Fruit fly (Drosophila melanogaster) whole organism, adult: ENCODE data around the gene HIP-R.

Experiments used
- CG11617 ChIP-seq: fragments of 200-800 bp; sonication (Bioruptor generic); optimal IDR thresholded peaks from 2 replicates; lab custom pipeline; 2017; ENCODE audit warnings: mild to moderate bottlenecking, missing biosample characterization, missing genetic modification reagents, missing genetic modification characterization
- CG12768 ChIP-seq: fragments of 200-800 bp; sonication (Bioruptor generic); optimal IDR thresholded peaks from 2 replicates; lab custom pipeline; 2017; ENCODE audit warnings: missing biosample characterization, missing genetic modification characterization, mild to moderate bottlenecking, moderate library complexity, missing genetic modification reagents
- CG14711 ChIP-seq: fragments of 200-800 bp; sonication (Bioruptor generic); optimal IDR thresholded peaks from 2 replicates; lab custom pipeline; 2018; ENCODE audit warnings: missing biosample characterization, mild to moderate bottlenecking, missing genetic modification characterization, moderate library complexity
- CG1620 ChIP-seq: fragments of 200-800 bp; sonication (Bioruptor generic); optimal IDR thresholded peaks from 2 replicates; lab custom pipeline; 2016; ENCODE audit warnings: missing biosample characterization, missing genetic modification characterization
- CG33017 ChIP-seq: fragments of 200-800 bp; sonication (Bioruptor generic); optimal IDR thresholded peaks from 2 replicates; lab custom pipeline; 2018; ENCODE audit warnings: missing biosample characterization, mild to moderate bottlenecking, missing genetic modification characterization, moderate library complexity
- CG5204 ChIP-seq: fragments of 200-800 bp; sonication (Bioruptor generic); optimal IDR thresholded peaks from 2 replicates; lab custom pipeline; 2016; ENCODE audit warnings: missing biosample characterization, missing genetic modification characterization
- CG7045 ChIP-seq: fragments of 200-800 bp; sonication (Bioruptor generic); optimal IDR thresholded peaks from 2 replicates; lab custom pipeline; 2017; ENCODE audit warnings: missing biosample characterization, mild to moderate bottlenecking, missing genetic modification characterization
- CG7101 ChIP-seq: fragments of 200-800 bp; sonication (Bioruptor generic); optimal IDR thresholded peaks from 2 replicates; lab custom pipeline; 2018; ENCODE audit warnings: missing biosample characterization, mild to moderate bottlenecking, missing genetic modification characterization, moderate library complexity
- Clk ChIP-seq: fragments of 200-800 bp; sonication (Bioruptor generic); optimal IDR thresholded peaks from 2 replicates; lab custom pipeline; 2017; ENCODE audit warnings: missing biosample characterization, missing genetic modification characterization
- Crg-1 ChIP-seq: fragments of 200-800 bp; sonication (Bioruptor generic); optimal IDR thresholded peaks from 2 replicates; lab custom pipeline; 2016; ENCODE audit warnings: missing biosample characterization, missing genetic modification characterization
- Hr96 ChIP-seq: fragments of 200-800 bp; sonication (Bioruptor generic); optimal IDR thresholded peaks from 2 replicates; lab custom pipeline; 2016; ENCODE audit warnings: missing biosample characterization, missing genetic modification characterization
- Mnt ChIP-seq: fragments of 200-800 bp; sonication (Bioruptor generic); optimal IDR thresholded peaks from 2 replicates; lab custom pipeline; 2016; ENCODE audit warnings: missing biosample characterization, mild to moderate bottlenecking, missing genetic modification characterization
- bab1 ChIP-seq: fragments of 200-800 bp; sonication (Bioruptor generic); optimal IDR thresholded peaks from 3 replicates; lab custom pipeline; 2019; ENCODE audit warnings: missing biosample characterization, mild to moderate bottlenecking, missing genetic modification characterization, moderate library complexity
- cic ChIP-seq: fragments of 200-800 bp; sonication (Bioruptor generic); optimal IDR thresholded peaks from 2 replicates; lab custom pipeline; 2017; ENCODE audit warnings: missing biosample characterization, mild to moderate bottlenecking, missing genetic modification characterization, moderate library complexity
- cnc ChIP-seq, 2 experiments: fragments of >200 bp; optimal IDR thresholded peaks; 2 replicates each; lab custom pipeline; 2017
- kay ChIP-seq: fragments of 200-800 bp; sonication (Bioruptor generic); peaks from one replicate; lab custom pipeline; 2016; ENCODE audit warnings: missing biosample characterization, missing genetic modification characterization, borderline replicate concordance
- ovo ChIP-seq: fragments of 200-800 bp; sonication (Bioruptor generic); optimal IDR thresholded peaks from 2 replicates; lab custom pipeline; 2016; ENCODE audit warnings: missing biosample characterization, missing genetic modification characterization
- pad ChIP-seq: fragments of 200-800 bp; sonication (Bioruptor generic); optimal IDR thresholded peaks from 3 replicates; lab custom pipeline; 2017; ENCODE audit warnings: missing biosample characterization, missing genetic modification characterization, mild to moderate bottlenecking, moderate library complexity, missing genetic modification reagents
- tj ChIP-seq: fragments of 200-800 bp; sonication (Bioruptor generic); optimal IDR thresholded peaks from 3 replicates; lab custom pipeline; 2017; ENCODE audit warnings: missing biosample characterization, mild to moderate bottlenecking, missing genetic modification characterization, moderate library complexity
- toe ChIP-seq: fragments of 200-800 bp; sonication (Bioruptor generic); optimal IDR thresholded peaks from 2 replicates; lab custom pipeline; 2016; ENCODE audit warnings: missing biosample characterization, missing genetic modification characterization

Gene HIP-R

DNA sequence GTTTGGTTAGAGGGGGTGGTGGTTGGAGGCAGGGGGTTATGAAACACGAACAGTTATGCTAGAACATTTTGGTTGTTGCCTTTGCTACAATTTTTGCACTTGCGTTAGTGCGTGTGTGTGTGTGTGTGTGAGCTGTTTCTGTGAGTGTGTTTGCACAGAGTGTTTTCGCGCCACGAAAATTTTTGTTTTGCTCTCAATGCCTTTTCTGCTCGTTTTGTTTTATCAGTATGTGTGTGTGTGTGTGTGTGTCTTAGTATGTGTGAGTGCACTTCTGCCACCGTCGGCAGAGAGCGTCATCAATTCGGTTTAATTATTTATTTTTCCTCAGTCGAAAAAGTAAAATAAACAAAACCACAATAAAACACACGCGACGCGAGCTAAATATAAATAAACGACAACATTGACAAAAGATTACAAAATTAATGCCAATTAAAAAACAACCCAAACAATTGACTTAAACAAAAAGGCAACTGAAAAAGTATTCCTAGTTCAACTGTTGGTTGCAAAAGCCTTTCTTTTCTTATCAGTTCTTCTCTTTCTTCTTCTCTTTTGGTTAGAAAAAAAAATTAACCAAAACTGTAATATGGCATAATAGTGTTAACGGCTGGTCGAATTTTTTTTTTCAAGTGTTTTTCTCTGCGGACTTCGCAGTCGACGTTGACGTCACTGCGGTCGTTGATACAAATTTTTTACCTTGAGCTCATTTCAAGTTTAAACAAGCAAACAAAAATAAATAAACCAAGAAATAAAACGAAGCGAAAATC, 28.3 kb upstream of the HIP-R start:
- peak; percentile 16 for TF ChIP-seq Crg-1 (GFP tag; lab: Kevin White, UChicago)
- peak; percentile 43 for TF ChIP-seq pad
- peak; percentile 51 for TF ChIP-seq CG12768
- peak; percentile 80 for TF ChIP-seq CG11617 (GFP tag; lab: Kevin White, UChicago)
- TF ChIP-seq Hr96 (GFP tag; lab: Kevin White, UChicago) = no peak
- peak; percentile 40 for TF ChIP-seq cic (GFP tag; lab: Kevin White, UChicago)
- peak; percentile 48 for TF ChIP-seq CG7101 (tag; lab: Kevin White, UChicago)
- peak; percentile 39 for TF ChIP-seq CG14711 (tag; lab: Kevin White, UChicago)
- TF ChIP-seq CG5204 = no peak
- no peak for TF ChIP-seq ovo (GFP tag; lab: Kevin White, UChicago)
- TF ChIP-seq bab1 (GFP tag; lab: Kevin White, UChicago) = peak; percentile 86
- TF ChIP-seq kay (GFP tag; lab: Kevin White, UChicago) = peak; percentile 79
- TF ChIP-seq toe = peak; percentile 37
- TF ChIP-seq Mnt (GFP tag; lab: Kevin White, UChicago) = peak; percentile 31
- TF ChIP-seq Clk = no peak
- TF ChIP-seq tj (GFP tag; lab: Kevin White, UChicago) = peak; percentile 82

- no peak for TF ChIP-seq pad
- TF ChIP-seq toe = no peak
- TF ChIP-seq CG12768 = no peak
- TF ChIP-seq Hr96 (GFP tag; lab: Kevin White, UChicago) = no peak
- TF ChIP-seq CG14711 (tag; lab: Kevin White, UChicago) = no peak
- no peak for TF ChIP-seq CG5204
- TF ChIP-seq CG7101 (tag; lab: Kevin White, UChicago) = no peak
- TF ChIP-seq bab1 (GFP tag; lab: Kevin White, UChicago) = no peak
- TF ChIP-seq cnc (optimal IDR thresholded peaks at IDR 0.05; lab: Kevin White, UChicago) = no peak
- TF ChIP-seq Crg-1 (GFP tag; lab: Kevin White, UChicago) = no peak
- no peak for TF ChIP-seq cic (GFP tag; lab: Kevin White, UChicago)
- TF ChIP-seq CG33017 = no peak
- TF ChIP-seq tj (GFP tag; lab: Kevin White, UChicago) = no peak
These were observed 27.3 kb upstream of the HIP-R start for dm6 chrX:3762441-3762840.

dm6 chrX:3762914-3763489, 26.8 kb upstream of the HIP-R start:
- TF ChIP-seq kay (GFP tag; lab: Kevin White, UChicago) = no peak
- TF ChIP-seq bab1 (GFP tag; lab: Kevin White, UChicago) = peak; percentile 33
- TF ChIP-seq CG12768 = no peak
- TF ChIP-seq tj (GFP tag; lab: Kevin White, UChicago) = peak; percentile 63
- TF ChIP-seq Crg-1 (GFP tag; lab: Kevin White, UChicago) = peak; percentile 16
- TF ChIP-seq CG7101 (tag; lab: Kevin White, UChicago) = no peak
- TF ChIP-seq toe = no peak
- TF ChIP-seq CG14711 (tag; lab: Kevin White, UChicago) = no peak

dm6 chrX:3764223-3764622, 25.5 kb upstream of the HIP-R start:
- TF ChIP-seq CG1620 (no peak), CG14711 (tag; lab: Kevin White, UChicago) (no peak), CG5204 (no peak), CG11617 (GFP tag; lab: Kevin White, UChicago) (no peak), toe (no peak), Hr96 (GFP tag; lab: Kevin White, UChicago) (no peak), Clk (no peak), cnc (optimal IDR thresholded peaks at IDR 0.05; lab: Kevin White, UChicago) (no peak), kay (GFP tag; lab: Kevin White, UChicago) (no peak), CG7101 (tag; lab: Kevin White, UChicago) (no peak), Mnt (GFP tag; lab: Kevin White, UChicago) (no peak), pad (no peak), ovo (GFP tag; lab: Kevin White, UChicago) (no peak), tj (GFP tag; lab: Kevin White, UChicago) (no peak), CG7045 (GFP tag; lab: Kevin White, UChicago) (no peak), cic (GFP tag; lab: Kevin White, UChicago) (no peak), bab1 (GFP tag; lab: Kevin White, UChicago) (no peak)

- TF ChIP-seq CG33017 (no peak), tj (GFP tag; lab: Kevin White, UChicago) (no peak), Crg-1 (GFP tag; lab: Kevin White, UChicago) (no peak), Hr96 (GFP tag; lab: Kevin White, UChicago) (no peak), CG14711 (tag; lab: Kevin White, UChicago) (no peak), CG7045 (GFP tag; lab: Kevin White, UChicago) (no peak), bab1 (GFP tag; lab: Kevin White, UChicago) (no peak), Mnt (GFP tag; lab: Kevin White, UChicago) (no peak), CG12768 (no peak), CG1620 (no peak), Clk (no peak), CG11617 (GFP tag; lab: Kevin White, UChicago) (no peak), CG7101 (tag; lab: Kevin White, UChicago) (no peak), ovo (GFP tag; lab: Kevin White, UChicago) (no peak), cnc (optimal IDR thresholded peaks at IDR 0.05; lab: Kevin White, UChicago) (no peak)
These were observed 22.7 kb upstream of the HIP-R start for dm6 chrX:3767085-3767484.

dm6 chrX:3768202-3768601, 21.6 kb upstream of the HIP-R start:
- TF ChIP-seq CG14711 (tag; lab: Kevin White, UChicago) = peak; percentile 24
- no peak for TF ChIP-seq bab1 (GFP tag; lab: Kevin White, UChicago)
- TF ChIP-seq pad = no peak
- no peak for TF ChIP-seq ovo (GFP tag; lab: Kevin White, UChicago)
- no peak for TF ChIP-seq Hr96 (GFP tag; lab: Kevin White, UChicago)
- TF ChIP-seq cnc (optimal IDR thresholded peaks at IDR 0.05; lab: Kevin White, UChicago) = no peak
- TF ChIP-seq toe = no peak
- peak; percentile 15 for TF ChIP-seq CG7045 (GFP tag; lab: Kevin White, UChicago)
- TF ChIP-seq Crg-1 (GFP tag; lab: Kevin White, UChicago) = no peak
- TF ChIP-seq CG1620 = no peak
- no peak for TF ChIP-seq Clk
- peak; percentile 2 for TF ChIP-seq CG7101 (tag; lab: Kevin White, UChicago)
- peak; percentile 3 for TF ChIP-seq tj (GFP tag; lab: Kevin White, UChicago)
- no peak for TF ChIP-seq CG11617 (GFP tag; lab: Kevin White, UChicago)
- TF ChIP-seq CG12768 = peak; percentile 15
